Fruit fly (Drosophila melanogaster): Measurements from ENCODE around the gene mas.
A peak's percentile ranks its signal among the peaks of the same experiment; 100 is the strongest.

The mas gene

DNA sequence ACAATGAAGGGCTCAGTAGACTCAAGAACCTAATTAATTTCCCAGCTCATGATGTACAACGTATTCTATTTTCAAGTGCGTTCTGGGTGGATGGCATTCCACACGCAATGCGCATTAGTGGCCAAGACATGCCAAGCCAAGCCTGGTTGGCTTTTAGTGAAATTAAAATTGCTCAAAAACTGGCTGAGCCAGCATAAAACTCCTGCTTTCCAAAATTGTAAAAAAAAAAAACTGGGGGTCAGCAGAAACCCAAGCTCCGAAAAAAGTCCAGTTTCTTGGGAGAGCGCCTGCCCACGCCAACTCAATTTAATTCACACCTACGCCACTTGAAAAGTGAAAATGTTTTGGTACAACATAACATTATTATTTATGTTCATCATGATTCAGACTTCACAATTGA, 48.9 kb downstream of the mas start:
- TF ChIP-seq CG8301 (tag; optimal IDR thresholded peaks at IDR 0.05) (no peak), CG12605 (GFP tag; IDR thresholded peaks at IDR 0.05) (no peak), CG34367 (tag; optimal IDR thresholded peaks at IDR 0.05) (no peak), D1 (tag; optimal IDR thresholded peaks at IDR 0.05) (no peak), CG4496 (GFP tag; IDR thresholded peaks at IDR 0.05) (no peak), EcR (GFP tag; optimal IDR thresholded peaks at IDR 0.05) (no peak)

DNA sequence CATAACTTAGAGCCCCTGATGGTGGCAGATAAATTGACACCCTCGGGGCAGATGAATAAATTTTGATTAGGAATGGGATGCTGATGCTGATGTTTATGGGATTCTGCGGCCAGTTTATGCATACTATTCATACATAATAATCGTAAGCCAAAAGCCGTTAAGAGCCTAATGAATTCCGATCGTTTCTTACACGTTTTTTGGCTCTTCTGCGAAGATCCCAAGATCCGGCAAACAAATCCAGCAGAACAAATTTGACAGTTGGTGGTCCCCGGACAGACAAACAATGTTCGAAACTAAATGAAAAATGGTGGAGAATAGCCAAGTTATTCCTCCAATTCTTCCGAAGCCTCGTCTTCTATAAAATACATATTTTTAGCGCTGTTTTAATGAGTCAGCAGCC, 49.8 kb downstream of the mas start:
- TF ChIP-seq CG8159 (tag; optimal IDR thresholded peaks at IDR 0.05) (no peak), Pif1A (GFP tag; optimal IDR thresholded peaks at IDR 0.05) (no peak), CG12605 (GFP tag; IDR thresholded peaks at IDR 0.05) (no peak), Pif1B (GFP tag; optimal IDR thresholded peaks at IDR 0.05) (no peak), rn (GFP tag; IDR thresholded peaks at IDR 0.05) (no peak), CG9948 (tag; optimal IDR thresholded peaks at IDR 0.05) (no peak), D1 (tag; optimal IDR thresholded peaks at IDR 0.05) (no peak), CG34367 (tag; optimal IDR thresholded peaks at IDR 0.05) (no peak), CG10348 (GFP tag; IDR thresholded peaks at IDR 0.05) (no peak)

DNA sequence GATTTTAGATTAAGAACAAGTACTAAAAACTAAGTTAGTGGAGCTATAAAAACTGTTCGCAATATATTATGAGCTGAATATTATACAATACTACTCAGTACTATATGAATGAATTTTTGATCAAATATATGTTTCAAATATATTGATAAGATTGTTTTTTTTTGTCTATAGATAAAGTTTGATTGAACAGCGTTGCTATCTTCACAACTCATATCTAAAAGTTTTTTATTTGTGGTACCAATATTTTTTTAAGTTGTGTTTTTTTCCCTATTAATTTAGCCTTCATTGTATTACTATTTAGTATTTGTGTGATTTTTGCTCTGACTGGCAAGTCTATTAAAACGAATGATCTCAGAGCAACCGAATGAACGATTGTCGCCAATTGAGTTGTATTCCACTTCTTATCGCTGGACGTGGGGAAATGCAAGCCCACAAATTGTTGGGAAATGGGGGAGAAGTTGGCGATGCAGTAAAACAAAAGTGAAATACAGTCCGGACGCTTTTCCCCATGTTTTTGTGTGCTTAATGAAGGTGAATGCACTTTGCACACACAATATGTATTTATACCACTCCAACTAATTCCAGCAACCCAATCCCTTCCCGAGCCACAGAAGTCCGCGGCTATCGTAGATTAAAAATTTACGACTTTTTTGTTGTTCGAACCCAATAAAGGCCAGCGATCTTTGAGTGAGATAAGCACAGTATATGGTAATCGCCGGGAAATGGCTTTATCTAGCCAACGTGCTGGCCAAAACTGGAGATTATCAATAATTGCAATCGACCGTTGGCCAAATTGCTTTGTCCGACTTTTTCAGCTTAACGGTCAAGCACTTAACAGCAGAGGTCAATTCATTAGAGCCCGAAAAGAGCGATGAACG, 50.5 kb downstream of the mas start:
- TF ChIP-seq CG17806 (tag; optimal IDR thresholded peaks at IDR 0.05) (peak; percentile 36), CG4496 (GFP tag; IDR thresholded peaks at IDR 0.05) (peak; percentile 43; the same call in 1 of the 3 replicates), CG32121 (GFP tag; IDR thresholded peaks at IDR 0.05) (peak; percentile 59; the same call in 1 of the 2 replicates), CG9948 (tag; optimal IDR thresholded peaks at IDR 0.05) (peak; percentile 8), CG8301 (tag; optimal IDR thresholded peaks at IDR 0.05) (peak; percentile 40), D1 (tag; optimal IDR thresholded peaks at IDR 0.05) (no peak), Ets98B (GFP tag; IDR thresholded peaks at IDR 0.05) (peak; percentile 46; the same call in 1 of the 2 replicates), fd96Ca (GFP tag; IDR thresholded peaks at IDR 0.05) (no peak), CG12605 (GFP tag; IDR thresholded peaks at IDR 0.05) (peak; percentile 36; the same call in 1 of the 2 replicates), CG14655 (GFP tag; optimal IDR thresholded peaks at IDR 0.05) (no peak), CG8159 (tag; optimal IDR thresholded peaks at IDR 0.05) (peak; percentile 47), EcR (GFP tag; optimal IDR thresholded peaks at IDR 0.05) (peak; percentile 63), CG10348 (GFP tag; IDR thresholded peaks at IDR 0.05) (no peak)

DNA sequence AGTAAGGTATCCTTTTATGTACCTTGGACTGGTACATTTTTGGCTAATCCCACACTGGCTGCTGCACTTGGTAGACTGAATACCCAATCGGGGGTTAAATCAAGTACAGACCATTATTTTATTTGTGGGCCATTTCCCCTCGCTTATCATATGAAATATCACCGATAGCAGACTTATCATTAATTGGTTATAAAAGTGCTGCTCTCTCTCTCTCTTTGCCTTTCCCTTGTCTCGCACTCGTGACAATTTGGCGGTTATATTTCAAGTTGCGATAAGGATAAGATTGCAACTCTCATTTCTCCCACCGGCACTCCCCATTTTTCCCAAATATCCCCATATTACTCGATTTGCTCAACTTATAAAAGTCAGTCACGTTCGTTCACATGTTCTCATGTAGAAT, 51.6 kb downstream of the mas start:
- no peak for TF ChIP-seq CG9948 (tag; optimal IDR thresholded peaks at IDR 0.05)
- no peak for TF ChIP-seq CG34367 (tag; optimal IDR thresholded peaks at IDR 0.05)
- TF ChIP-seq CG12605 (GFP tag; IDR thresholded peaks at IDR 0.05): no peak
- no peak for TF ChIP-seq CG14655 (GFP tag; optimal IDR thresholded peaks at IDR 0.05)
- TF ChIP-seq Pif1B (GFP tag; optimal IDR thresholded peaks at IDR 0.05): no peak
- no peak for TF ChIP-seq rn (GFP tag; IDR thresholded peaks at IDR 0.05)
- TF ChIP-seq CG10348 (GFP tag; IDR thresholded peaks at IDR 0.05): no peak
- no peak for TF ChIP-seq CG13204 (GFP tag; optimal IDR thresholded peaks at IDR 0.05)
- no peak for TF ChIP-seq Pif1A (GFP tag; optimal IDR thresholded peaks at IDR 0.05)
- TF ChIP-seq EcR (GFP tag; optimal IDR thresholded peaks at IDR 0.05): no peak
- no peak for TF ChIP-seq Snoo (tag; optimal IDR thresholded peaks at IDR 0.05)
- TF ChIP-seq CG15710 (tag; optimal IDR thresholded peaks at IDR 0.05): no peak
- no peak for TF ChIP-seq Ets98B (GFP tag; IDR thresholded peaks at IDR 0.05)
- no peak for TF ChIP-seq CG8301 (tag; optimal IDR thresholded peaks at IDR 0.05)

DNA sequence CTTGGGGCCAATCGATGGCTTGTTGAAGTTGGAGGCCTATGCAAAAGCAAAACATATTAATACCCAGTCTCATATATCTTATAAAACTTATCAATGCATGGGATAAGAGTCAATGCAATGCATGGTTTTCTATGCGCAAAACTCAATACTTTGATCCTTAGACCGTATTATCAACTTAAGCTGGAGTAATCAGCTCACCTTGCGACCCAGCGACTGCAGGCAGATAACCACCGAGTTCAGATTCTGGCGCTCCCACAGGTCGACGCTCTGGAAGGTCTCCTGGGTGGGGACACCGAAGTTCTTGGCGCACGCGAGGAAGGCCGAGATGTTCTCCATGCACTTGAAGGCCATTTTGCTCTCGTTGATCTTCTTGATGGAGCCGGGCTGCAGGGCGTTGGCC, 52.2 kb downstream of the mas start:
- no peak for TF ChIP-seq Ets98B (GFP tag; IDR thresholded peaks at IDR 0.05)
- no peak for TF ChIP-seq CG17806 (tag; optimal IDR thresholded peaks at IDR 0.05)
- no peak for TF ChIP-seq EcR (GFP tag; optimal IDR thresholded peaks at IDR 0.05)
- no peak for TF ChIP-seq CG12605 (GFP tag; IDR thresholded peaks at IDR 0.05)
- TF ChIP-seq Pif1A (GFP tag; optimal IDR thresholded peaks at IDR 0.05): no peak
- TF ChIP-seq CG8159 (tag; optimal IDR thresholded peaks at IDR 0.05): no peak
- no peak for TF ChIP-seq CG10348 (GFP tag; IDR thresholded peaks at IDR 0.05)
- TF ChIP-seq gl (tag; optimal IDR thresholded peaks at IDR 0.05): no peak
- TF ChIP-seq fd96Ca (GFP tag; IDR thresholded peaks at IDR 0.05): no peak
- no peak for TF ChIP-seq CG8301 (tag; optimal IDR thresholded peaks at IDR 0.05)
- TF ChIP-seq Pif1B (GFP tag; optimal IDR thresholded peaks at IDR 0.05): no peak
- TF ChIP-seq D1 (tag; optimal IDR thresholded peaks at IDR 0.05): no peak
- no peak for TF ChIP-seq CG15710 (tag; optimal IDR thresholded peaks at IDR 0.05)
- no peak for TF ChIP-seq CG9948 (tag; optimal IDR thresholded peaks at IDR 0.05)
- TF ChIP-seq rn (GFP tag; IDR thresholded peaks at IDR 0.05): no peak
- no peak for TF ChIP-seq Snoo (tag; optimal IDR thresholded peaks at IDR 0.05)
- no peak for TF ChIP-seq CG32121 (GFP tag; IDR thresholded peaks at IDR 0.05)

DNA sequence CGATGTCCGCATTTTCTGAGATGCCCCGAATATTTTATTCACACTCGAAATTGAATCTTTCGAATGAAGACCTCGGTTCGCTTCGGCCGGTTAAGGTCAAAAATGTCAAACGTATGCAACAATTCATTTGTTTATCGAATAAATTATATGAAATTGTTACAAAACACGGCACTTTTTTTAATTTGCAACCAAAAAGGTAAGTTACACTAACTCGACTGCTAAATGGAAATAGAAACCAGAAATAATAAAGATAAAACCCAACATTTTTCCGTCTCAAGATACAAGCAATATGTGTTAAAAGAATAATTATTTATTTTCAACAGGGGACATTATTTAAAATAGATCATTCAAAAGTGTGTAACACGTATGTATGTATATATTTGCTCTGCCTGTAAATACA, 53.3 kb downstream of the mas start:
- TF ChIP-seq EcR (GFP tag; optimal IDR thresholded peaks at IDR 0.05) (no peak), CG32121 (GFP tag; IDR thresholded peaks at IDR 0.05) (no peak), CG13204 (GFP tag; optimal IDR thresholded peaks at IDR 0.05) (no peak), Pif1A (GFP tag; optimal IDR thresholded peaks at IDR 0.05) (no peak), CG8301 (tag; optimal IDR thresholded peaks at IDR 0.05) (no peak), CG34367 (tag; optimal IDR thresholded peaks at IDR 0.05) (no peak), CG8159 (tag; optimal IDR thresholded peaks at IDR 0.05) (no peak), Ets98B (GFP tag; IDR thresholded peaks at IDR 0.05) (no peak), gl (tag; optimal IDR thresholded peaks at IDR 0.05) (no peak), Snoo (tag; optimal IDR thresholded peaks at IDR 0.05) (no peak), Pif1B (GFP tag; optimal IDR thresholded peaks at IDR 0.05) (no peak), fd96Ca (GFP tag; IDR thresholded peaks at IDR 0.05) (no peak), CG17806 (tag; optimal IDR thresholded peaks at IDR 0.05) (no peak), CG4496 (GFP tag; IDR thresholded peaks at IDR 0.05) (no peak), CG10348 (GFP tag; IDR thresholded peaks at IDR 0.05) (no peak), CG14655 (GFP tag; optimal IDR thresholded peaks at IDR 0.05) (no peak)

Measured in whole organism, pupa.